Worm (Caenorhabditis elegans) whole organism, L4 larva: Measurements from ENCODE around the gene F38B7.17.
A peak's percentile ranks its signal among the peaks of the same experiment; 100 is the strongest.

Experiments
- F37D6.2 ChIP-seq: sonication (generic microtip); optimal IDR thresholded peaks from 2 replicates; lab custom pipeline; 2016; ENCODE audit warnings: mild to moderate bottlenecking, missing genetic modification characterization, missing compliant biosample characterization
- R02D3.7 ChIP-seq: fragments of 150-350 bp; sonication (generic microtip); optimal IDR thresholded peaks from 3 replicates; lab custom pipeline; 2014; ENCODE audit warnings: missing biosample characterization, missing genetic modification characterization
- T20F7.1 ChIP-seq: fragments of 200-800 bp; sonication (Bioruptor generic); optimal IDR thresholded peaks from 2 replicates; lab custom pipeline; 2018; ENCODE audit warnings: mild to moderate bottlenecking, missing genetic modification characterization, missing compliant biosample characterization
- Y105C5A.15 ChIP-seq: fragments of 200-800 bp; sonication (Bioruptor generic); IDR thresholded peaks from 2 replicates; pipeline ENCODE4 v1.3.6; 2022; ENCODE audit warnings: missing genetic modification characterization, missing compliant biosample characterization
- Y5F2A.4 ChIP-seq: fragments of 200-800 bp; sonication (Bioruptor generic); optimal IDR thresholded peaks from 2 replicates; lab custom pipeline; 2018; ENCODE audit warnings: mild to moderate bottlenecking, missing genetic modification characterization, missing compliant biosample characterization
- ZK337.2 ChIP-seq: fragments of 200-800 bp; sonication (Bioruptor generic); IDR thresholded peaks from 2 replicates; pipeline ENCODE4 v1.3.6; 2022; ENCODE audit warnings: missing genetic modification reagents, missing genetic modification characterization, missing compliant biosample characterization
- aha-1 ChIP-seq: fragments of 150-350 bp; peaks from one replicate; lab custom pipeline; 2014; ENCODE audit warnings: missing biosample characterization, missing genetic modification characterization
- attf-4 ChIP-seq: sonication (generic microtip); optimal IDR thresholded peaks from 3 replicates; lab custom pipeline; 2017; ENCODE audit warnings: missing biosample characterization, missing genetic modification characterization
- ceh-20 ChIP-seq: fragments of 200-800 bp; sonication (Bioruptor generic); IDR thresholded peaks from 2 replicates; pipeline ENCODE4 v1.3.6; 2022; ENCODE audit warnings: missing genetic modification reagents, missing genetic modification characterization, missing compliant biosample characterization
- ceh-28 ChIP-seq: fragments of 150-350 bp; optimal IDR thresholded peaks from 2 replicates; lab custom pipeline; 2014; ENCODE audit warnings: missing biosample characterization, missing genetic modification reagents, missing genetic modification characterization
- ceh-62 ChIP-seq: sonication (generic microtip); optimal IDR thresholded peaks from 2 replicates; lab custom pipeline; 2017; ENCODE audit warnings: missing biosample characterization, missing genetic modification characterization
- ceh-82 ChIP-seq: sonication (generic microtip); optimal IDR thresholded peaks from 2 replicates; lab custom pipeline; 2017; ENCODE audit warnings: missing biosample characterization, missing genetic modification characterization
- daf-16 ChIP-seq, 3 experiments: sonication (generic microtip); optimal IDR thresholded peaks; 2 replicates each; lab custom pipeline; 2016 to 2017; ENCODE audit warnings: missing genetic modification characterization in 3 of 3, missing genetic modification reagents in 3 of 3, mild to moderate bottlenecking in 2 of 3, missing compliant biosample characterization in 2 of 3, missing biosample characterization in 1 of 3, moderate library complexity in 1 of 3
- daf-8 ChIP-seq: fragments of 200-800 bp; sonication (Bioruptor generic); IDR thresholded peaks from 2 replicates; pipeline ENCODE4 v1.3.6; 2022; ENCODE audit warnings: missing genetic modification characterization, missing compliant biosample characterization
- dmd-8 ChIP-seq: fragments of 200-800 bp; sonication (Bioruptor generic); IDR thresholded peaks from 2 replicates; pipeline ENCODE4 v1.3.6; 2022; ENCODE audit warnings: missing genetic modification characterization, missing compliant biosample characterization
- dpl-1 ChIP-seq: fragments of 150-350 bp; optimal IDR thresholded peaks from 2 replicates; lab custom pipeline; 2014; ENCODE audit warnings: missing biosample characterization, missing genetic modification reagents, missing genetic modification characterization
- duxl-1 ChIP-seq: sonication (generic microtip); optimal IDR thresholded peaks from 2 replicates; lab custom pipeline; 2016; ENCODE audit warnings: mild to moderate bottlenecking, missing genetic modification characterization, moderate library complexity, missing compliant biosample characterization; ENCODE audit not compliant: poor library complexity
- fos-1 ChIP-seq: fragments of 150-350 bp; optimal IDR thresholded peaks from 2 replicates; lab custom pipeline; 2014; ENCODE audit warnings: missing biosample characterization, missing genetic modification characterization
- gei-8 ChIP-seq: fragments of 200-800 bp; sonication (Bioruptor generic); optimal IDR thresholded peaks from 2 replicates; lab custom pipeline; 2018; ENCODE audit warnings: mild to moderate bottlenecking, missing genetic modification characterization, missing compliant biosample characterization
- hlh-11 ChIP-seq: fragments of 200-800 bp; sonication (Bioruptor generic); optimal IDR thresholded peaks from 2 replicates; lab custom pipeline; 2018; ENCODE audit warnings: mild to moderate bottlenecking, missing genetic modification characterization, missing compliant biosample characterization
- hlh-30 ChIP-seq: sonication (generic microtip); optimal IDR thresholded peaks from 2 replicates; lab custom pipeline; 2017; ENCODE audit warnings: antibody characterized with exemption, mild to moderate bottlenecking, missing genetic modification characterization, missing compliant biosample characterization; ENCODE audit not compliant: insufficient read depth
- hmg-1.1 ChIP-seq: fragments of 200-800 bp; sonication (Bioruptor generic); IDR thresholded peaks from 2 replicates; pipeline ENCODE4 v1.3.6; 2022; ENCODE audit warnings: missing genetic modification reagents, missing genetic modification characterization, missing compliant biosample characterization
- jun-1 ChIP-seq: fragments of 150-350 bp; optimal IDR thresholded peaks from 2 replicates; lab custom pipeline; 2014; ENCODE audit warnings: missing biosample characterization, missing genetic modification reagents, missing genetic modification characterization
- lim-7 ChIP-seq: fragments of 200-800 bp; sonication (Bioruptor generic); IDR thresholded peaks from 2 replicates; pipeline ENCODE4 v1.3.6; 2022; ENCODE audit warnings: missing genetic modification characterization, missing compliant biosample characterization
- lin-1 ChIP-seq: fragments of 200-800 bp; sonication (Bioruptor generic); IDR thresholded peaks from 2 replicates; pipeline ENCODE4 v1.3.6; 2022; ENCODE audit warnings: missing genetic modification reagents, missing genetic modification characterization, missing compliant biosample characterization
- lin-38 ChIP-seq: fragments of 200-800 bp; sonication (Bioruptor generic); IDR thresholded peaks from 2 replicates; pipeline ENCODE4 v1.3.6; 2022; ENCODE audit warnings: missing genetic modification reagents, missing genetic modification characterization, missing compliant biosample characterization
- madf-5 ChIP-seq, 2 experiments: fragments of 200-800 bp; sonication (Bioruptor generic); IDR thresholded peaks; 2 replicates each; pipeline ENCODE4 v1.3.6; 2022; ENCODE audit warnings: missing compliant biosample characterization in 2 of 2, missing genetic modification characterization in 2 of 2
- madf-9 ChIP-seq: fragments of 200-800 bp; sonication (Bioruptor generic); conservative IDR thresholded peaks from 2 replicates; pipeline ENCODE4 v1.3.6; 2022; ENCODE audit warnings: missing genetic modification reagents, missing genetic modification characterization, missing compliant biosample characterization
- mes-2 ChIP-seq: sonication (generic microtip); optimal IDR thresholded peaks from 2 replicates; lab custom pipeline; 2016; ENCODE audit warnings: missing genotype, mild to moderate bottlenecking, missing genetic modification characterization, missing compliant biosample characterization; ENCODE audit not compliant: poor library complexity, severe bottlenecking
- mxl-2 ChIP-seq: fragments of 200-800 bp; sonication (Bioruptor generic); conservative IDR thresholded peaks from 2 replicates; pipeline ENCODE4 v1.3.6; 2022; ENCODE audit warnings: missing genetic modification reagents, missing genetic modification characterization, missing compliant biosample characterization
- mxl-3 ChIP-seq: fragments of 200-800 bp; sonication (Bioruptor generic); optimal IDR thresholded peaks from 2 replicates; lab custom pipeline; 2018; ENCODE audit warnings: mild to moderate bottlenecking, missing genetic modification characterization, missing compliant biosample characterization
- nhr-102 ChIP-seq: sonication (generic microtip); optimal IDR thresholded peaks from 2 replicates; lab custom pipeline; 2016; ENCODE audit warnings: mild to moderate bottlenecking, missing genetic modification characterization, moderate library complexity, missing compliant biosample characterization
- nhr-11 ChIP-seq: fragments of 150-350 bp; optimal IDR thresholded peaks from 2 replicates; lab custom pipeline; 2014; ENCODE audit warnings: missing biosample characterization, missing genetic modification characterization
- nhr-111 ChIP-seq: fragments of 200-800 bp; sonication (Bioruptor generic); optimal IDR thresholded peaks from 2 replicates; lab custom pipeline; 2018; ENCODE audit warnings: mild to moderate bottlenecking, missing genetic modification characterization, missing compliant biosample characterization
- nhr-237 ChIP-seq: sonication (generic microtip); optimal IDR thresholded peaks from 2 replicates; lab custom pipeline; 2017; ENCODE audit warnings: missing biosample characterization, missing genetic modification characterization
- nhr-25 ChIP-seq: sonication (generic microtip); optimal IDR thresholded peaks from 2 replicates; lab custom pipeline; 2017; ENCODE audit warnings: missing genetic modification characterization, mild to moderate bottlenecking, missing compliant biosample characterization, antibody characterized with exemption, moderate library complexity, borderline replicate concordance; ENCODE audit not compliant: insufficient read depth
- nhr-6 ChIP-seq: fragments of 150-350 bp; optimal IDR thresholded peaks from 2 replicates; lab custom pipeline; 2014; ENCODE audit warnings: missing biosample characterization, missing genetic modification characterization
- nhr-76 ChIP-seq: fragments of 150-350 bp; optimal IDR thresholded peaks from 2 replicates; lab custom pipeline; 2014; ENCODE audit warnings: missing biosample characterization, missing genetic modification characterization
- nhr-77 ChIP-seq: fragments of 150-350 bp; optimal IDR thresholded peaks from 2 replicates; lab custom pipeline; 2014; ENCODE audit warnings: missing biosample characterization, missing genetic modification characterization
- pqm-1 ChIP-seq: sonication (generic microtip); optimal IDR thresholded peaks from 2 replicates; lab custom pipeline; 2017; ENCODE audit warnings: missing biosample characterization, missing genetic modification characterization
- rbr-2 ChIP-seq: sonication (generic microtip); optimal IDR thresholded peaks from 2 replicates; lab custom pipeline; 2016; ENCODE audit warnings: missing genotype, missing genetic modification characterization, missing compliant biosample characterization
- set-16 ChIP-seq: fragments of 200-800 bp; sonication (Bioruptor generic); IDR thresholded peaks from 2 replicates; pipeline ENCODE4 v1.3.6; 2022; ENCODE audit warnings: missing genetic modification reagents, missing genetic modification characterization, missing compliant biosample characterization
- skn-1 ChIP-seq: fragments of 150-350 bp; optimal IDR thresholded peaks from 2 replicates; lab custom pipeline; 2014; ENCODE audit warnings: missing biosample characterization, missing genetic modification characterization
- snpc-4 ChIP-seq: fragments of 150-350 bp; optimal IDR thresholded peaks from 2 replicates; lab custom pipeline; 2014; ENCODE audit warnings: missing biosample characterization, missing genetic modification characterization
- spr-3 ChIP-seq: fragments of 200-800 bp; sonication (Bioruptor generic); optimal IDR thresholded peaks from 2 replicates; lab custom pipeline; 2018; ENCODE audit warnings: mild to moderate bottlenecking, missing genetic modification characterization, missing compliant biosample characterization
- unc-39 ChIP-seq: sonication (generic microtip); optimal IDR thresholded peaks from 2 replicates; lab custom pipeline; 2017; ENCODE audit warnings: missing biosample characterization, missing genetic modification characterization
- zfp-2 ChIP-seq: sonication (generic microtip); optimal IDR thresholded peaks from 2 replicates; lab custom pipeline; 2016; ENCODE audit warnings: mild to moderate bottlenecking, missing genetic modification characterization, missing compliant biosample characterization
- ztf-7 ChIP-seq: fragments of 150-350 bp; optimal IDR thresholded peaks from 2 replicates; lab custom pipeline; 2014; ENCODE audit warnings: missing biosample characterization, missing genetic modification characterization

Gene F38B7.17

ce11 chrV:11532535-11532853 lies 16.3 kb downstream of the F38B7.17 start (continued):
- TF ChIP-seq R02D3.7 (tag; lab: Kevin White, UChicago): no peak
- TF ChIP-seq mes-2 (tag; lab: Kevin White, UChicago): no peak
- TF ChIP-seq rbr-2 (tag; lab: Kevin White, UChicago): no peak
- TF ChIP-seq ceh-82 (tag; lab: Kevin White, UChicago): no peak
- no peak for TF ChIP-seq skn-1 (tag; lab: Kevin White, UChicago)
- no peak for TF ChIP-seq duxl-1 (tag; lab: Kevin White, UChicago)
- TF ChIP-seq fos-1 (tag; lab: Kevin White, UChicago): no peak

DNA sequence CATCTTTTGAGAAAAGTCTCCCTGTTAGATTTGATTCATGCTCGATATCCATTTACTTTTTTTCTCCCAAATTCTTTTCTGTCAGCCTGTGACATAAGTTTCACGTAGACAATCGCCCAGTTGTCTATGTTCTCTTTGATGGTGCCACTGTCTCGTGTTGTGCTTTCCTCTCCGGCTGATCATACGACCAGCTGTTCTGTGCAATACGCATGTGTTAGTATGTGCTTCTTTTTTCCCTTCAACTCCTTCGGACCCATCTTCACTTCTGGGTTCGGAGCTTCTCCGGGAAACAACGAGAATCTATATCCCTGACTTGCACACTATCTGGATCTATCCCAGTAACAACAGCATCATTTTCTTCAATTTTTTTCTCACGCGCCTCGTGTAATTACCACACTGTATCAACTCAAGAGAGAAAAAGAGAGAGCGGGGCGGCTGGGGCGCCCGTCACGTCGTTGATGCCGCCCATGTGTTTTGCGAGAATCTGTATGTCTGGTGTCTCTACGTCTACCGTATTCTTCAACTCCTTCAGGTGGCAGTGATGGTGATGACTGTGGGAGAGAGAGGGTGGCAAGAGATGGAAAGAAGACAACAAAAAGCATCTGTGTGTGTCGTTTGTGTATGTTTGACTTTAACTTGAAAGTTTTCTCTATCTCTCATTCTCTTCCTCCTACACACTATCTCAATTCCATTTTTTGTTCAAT lies 16.8 kb downstream of the F38B7.17 start:
- no peak for TF ChIP-seq skn-1 (tag; lab: Kevin White, UChicago)
- peak; percentile 89 for TF ChIP-seq hlh-30 (tag; lab: Kevin White, UChicago)
- no peak for TF ChIP-seq duxl-1 (tag; lab: Kevin White, UChicago)
- TF ChIP-seq nhr-102 (tag; lab: Kevin White, UChicago): peak; percentile 49
- TF ChIP-seq attf-4 (tag; lab: Kevin White, UChicago): no peak
- no peak for TF ChIP-seq unc-39 (tag; lab: Kevin White, UChicago)
- no peak for TF ChIP-seq dpl-1 (GFP tag; lab: Kevin White, UChicago)
- peak; percentile 59; the same call in 1 of the 2 replicates for TF ChIP-seq ceh-20
- TF ChIP-seq nhr-77 (tag; lab: Kevin White, UChicago): peak; percentile 40
- TF ChIP-seq F37D6.2 (tag; lab: Kevin White, UChicago): no peak
- peak; percentile 71 for TF ChIP-seq T20F7.1 (GFP tag; lab: Kevin White, UChicago)
- no peak for TF ChIP-seq ZK337.2
- peak; percentile 84 for TF ChIP-seq pqm-1 (tag; lab: Kevin White, UChicago)
- TF ChIP-seq dmd-8 (GFP tag; lab: Robert Waterston, UW): no peak
- peak; percentile 32; the same call in 1 of the 2 replicates for TF ChIP-seq madf-9 (GFP tag; lab: Robert Waterston, UW)
- TF ChIP-seq nhr-111 (GFP tag; lab: Kevin White, UChicago): no peak
- TF ChIP-seq daf-8 (GFP tag; lab: Robert Waterston, UW): no peak
- peak; percentile 62 for TF ChIP-seq hmg-1.1 (GFP tag; lab: Robert Waterston, UW)
- peak; percentile 48 for TF ChIP-seq lin-38 (GFP tag; lab: Robert Waterston, UW)
- TF ChIP-seq nhr-25 (tag; lab: Kevin White, UChicago): peak; percentile 80
- TF ChIP-seq lin-1 (GFP tag; lab: Robert Waterston, UW): peak; percentile 64
- TF ChIP-seq mxl-2 (GFP tag; lab: Robert Waterston, UW): no peak
- TF ChIP-seq mxl-3 (GFP tag; lab: Kevin White, UChicago): peak; percentile 98
- TF ChIP-seq lim-7 (GFP tag; lab: Robert Waterston, UW): no peak
- no peak for TF ChIP-seq nhr-237 (tag; lab: Kevin White, UChicago)
- TF ChIP-seq spr-3 (GFP tag; lab: Kevin White, UChicago): no peak
- peak; percentile 73 for TF ChIP-seq gei-8
- TF ChIP-seq nhr-11 (tag; lab: Kevin White, UChicago): peak; percentile 71
- peak; percentile 26 for TF ChIP-seq zfp-2 (tag; lab: Kevin White, UChicago)
- TF ChIP-seq daf-16 (GFP tag; optimal IDR thresholded peaks at IDR 0.05; lab: Kevin White, UChicago): peak; percentile 62 to 96
- peak; percentile 91 for TF ChIP-seq daf-16 (tag; optimal IDR thresholded peaks at IDR 0.05; lab: Kevin White, UChicago)
- TF ChIP-seq jun-1 (tag; lab: Kevin White, UChicago): peak; percentile 61
- TF ChIP-seq set-16 (GFP tag; lab: Robert Waterston, UW): peak; percentile 59; the same call in 1 of the 2 replicates
- no peak for TF ChIP-seq ceh-28 (tag; lab: Kevin White, UChicago)
- TF ChIP-seq nhr-76 (tag; lab: Kevin White, UChicago): no peak
- TF ChIP-seq nhr-6 (tag; lab: Kevin White, UChicago): peak; percentile 40
- TF ChIP-seq madf-5 (GFP tag; IDR thresholded peaks at IDR 0.05; lab: Robert Waterston, UW): no peak
- TF ChIP-seq Y105C5A.15 (GFP tag; lab: Robert Waterston, UW): no peak
- TF ChIP-seq Y5F2A.4: no peak
- peak; percentile 99 for TF ChIP-seq hlh-11 (tag; lab: Kevin White, UChicago)
- TF ChIP-seq snpc-4 (tag; lab: Kevin White, UChicago): no peak
- TF ChIP-seq ceh-82 (tag; lab: Kevin White, UChicago): no peak
- peak; percentile 88 for TF ChIP-seq aha-1 (tag; lab: Kevin White, UChicago)
- TF ChIP-seq ztf-7 (tag; lab: Kevin White, UChicago): no peak
- TF ChIP-seq ceh-62 (tag; lab: Kevin White, UChicago): no peak
